Worm (Caenorhabditis elegans): ENCODE results near the gene R07B7.8.
A peak's percentile ranks its signal among the peaks of the same experiment; 100 is the strongest.

DNA sequence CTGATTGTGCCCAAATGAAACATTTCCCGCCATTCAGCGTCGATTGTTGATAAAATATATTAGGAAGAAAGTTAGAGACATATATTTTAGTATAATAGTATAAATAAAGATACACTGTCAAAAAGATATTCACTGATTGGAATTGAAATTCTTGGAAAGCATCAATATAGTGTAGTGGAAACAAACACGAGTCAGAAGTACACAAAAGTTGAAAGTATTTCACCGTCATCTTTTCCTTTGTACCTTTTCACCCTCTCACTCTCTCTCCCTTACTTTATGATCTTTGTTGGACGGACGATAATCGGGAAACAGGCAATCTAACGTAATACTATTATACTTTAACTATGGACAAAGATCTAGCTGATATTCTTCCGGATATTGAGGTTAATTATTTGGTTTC lies 9.9 kb upstream of the R07B7.8 start, which contains the start of gene nhr-208:
- TF ChIP-seq ama-1 (optimal IDR thresholded peaks at IDR 0.05) (no peak), unc-62 (GFP tag; optimal IDR thresholded peaks at IDR 0.05) (no peak), snpc-4 (tag; optimal IDR thresholded peaks at IDR 0.05) (no peak), nhr-237 (tag; optimal IDR thresholded peaks at IDR 0.05) (no peak), elt-3 (tag; optimal IDR thresholded peaks at IDR 0.05) (no peak), ztf-4 (tag; optimal IDR thresholded peaks at IDR 0.05) (no peak), lin-15B (tag; optimal IDR thresholded peaks at IDR 0.05) (no peak), elt-2 (tag; optimal IDR thresholded peaks at IDR 0.05) (peak; percentile 16), ZK546.5 (tag; optimal IDR thresholded peaks at IDR 0.05) (no peak)

Data from whole organism, L3 larva.